Worm (Caenorhabditis elegans) whole organism, midembryonic: ENCODE measurements around the gene C24B9.3.

Source experiments
- T22C8.4 ChIP-seq: fragments of 200-800 bp; sonication (Bioruptor generic); IDR thresholded peaks from 2 replicates; pipeline ENCODE4 v1.3.6; 2022; ENCODE audit warnings: missing genetic modification characterization, missing compliant biosample characterization
- cog-1 ChIP-seq: sonication (generic microtip); optimal IDR thresholded peaks from 2 replicates; lab custom pipeline; 2016; ENCODE audit warnings: missing genetic modification characterization, missing compliant biosample characterization
- flt-1 ChIP-seq: fragments of 200-800 bp; sonication (Bioruptor generic); IDR thresholded peaks from 2 replicates; pipeline ENCODE4 v1.3.6; 2022; ENCODE audit warnings: missing genetic modification characterization, missing compliant biosample characterization
- klf-2 ChIP-seq: fragments of 200-800 bp; sonication (Bioruptor generic); conservative IDR thresholded peaks from 2 replicates; pipeline ENCODE4 v1.3.6; 2022; ENCODE audit warnings: missing genetic modification reagents, missing genetic modification characterization, missing compliant biosample characterization
- med-1 ChIP-seq: sonication (generic microtip); optimal IDR thresholded peaks from 2 replicates; lab custom pipeline; 2017; ENCODE audit warnings: missing genetic modification characterization, mild to moderate bottlenecking, missing compliant biosample characterization, antibody characterized with exemption, missing genetic modification reagents; ENCODE audit not compliant: insufficient read depth
- ref-1 ChIP-seq: fragments of 200-800 bp; sonication (Bioruptor generic); conservative IDR thresholded peaks from 2 replicates; pipeline ENCODE4 v1.3.6; 2022; ENCODE audit warnings: missing genetic modification reagents, missing genetic modification characterization, missing compliant biosample characterization
- tab-1 ChIP-seq: fragments of 200-800 bp; sonication (Bioruptor generic); IDR thresholded peaks from 2 replicates; pipeline ENCODE4 v1.3.6; 2022; ENCODE audit warnings: missing genetic modification characterization, missing compliant biosample characterization
- ztf-23 ChIP-seq: fragments of 200-800 bp; sonication (Bioruptor generic); IDR thresholded peaks from 2 replicates; pipeline ENCODE4 v1.3.6; 2022; ENCODE audit warnings: missing genetic modification reagents, missing genetic modification characterization, missing compliant biosample characterization
- ztf-29 ChIP-seq: fragments of 200-800 bp; sonication (Bioruptor generic); IDR thresholded peaks from 2 replicates; pipeline ENCODE4 v1.3.6; 2022; ENCODE audit warnings: missing genetic modification reagents, missing genetic modification characterization, missing compliant biosample characterization

- TF ChIP-seq med-1 (GFP tag; lab: Kevin White, UChicago) (no peak), ztf-29 (GFP tag; lab: Robert Waterston, UW) (no peak), T22C8.4 (GFP tag; lab: Robert Waterston, UW) (no peak), tab-1 (no peak), cog-1 (tag; lab: Kevin White, UChicago) (no peak), ztf-23 (GFP tag; lab: Robert Waterston, UW) (no peak), ref-1 (GFP tag; lab: Robert Waterston, UW) (no peak), flt-1 (GFP tag; lab: Robert Waterston, UW) (no peak), klf-2 (GFP tag; lab: Robert Waterston, UW) (no peak)
These were observed 5.0 kb downstream of the C24B9.3 start for ce11 chrV:2706379-2706778.
